Worm (Caenorhabditis elegans) whole organism, mixed stage, embryonic: ENCODE data around the gene B0554.7.

Experiments
- M03D4.4 ChIP-seq: sonication (generic microtip); optimal IDR thresholded peaks from 2 replicates; lab custom pipeline; 2017; ENCODE audit warnings: mild to moderate bottlenecking, missing genetic modification characterization, missing compliant biosample characterization
- bed-3 ChIP-seq: fragments of 200-800 bp; sonication (Bioruptor generic); optimal IDR thresholded peaks from 3 replicates; lab custom pipeline; 2018; ENCODE audit warnings: mild to moderate bottlenecking, missing genetic modification characterization, moderate library complexity, missing compliant biosample characterization
- blmp-1 ChIP-seq: fragments of 150-350 bp; optimal IDR thresholded peaks from 2 replicates; lab custom pipeline; 2014; ENCODE audit warnings: missing biosample characterization, missing genetic modification characterization
- ceh-39 ChIP-seq: fragments of 150-350 bp; optimal IDR thresholded peaks from 2 replicates; lab custom pipeline; 2014; ENCODE audit warnings: missing biosample characterization, missing genetic modification characterization
- ceh-43 ChIP-seq: fragments of 200-800 bp; sonication (Bioruptor generic); optimal IDR thresholded peaks from 2 replicates; lab custom pipeline; 2018; ENCODE audit warnings: mild to moderate bottlenecking, missing genetic modification characterization, moderate library complexity, missing compliant biosample characterization
- ceh-83 ChIP-seq: fragments of 200-800 bp; sonication (Bioruptor generic); optimal IDR thresholded peaks from 2 replicates; lab custom pipeline; 2018; ENCODE audit warnings: mild to moderate bottlenecking, missing genetic modification characterization, missing compliant biosample characterization
- ces-1 ChIP-seq: fragments of 150-350 bp; optimal IDR thresholded peaks from 2 replicates; lab custom pipeline; 2014; ENCODE audit warnings: missing biosample characterization, missing genetic modification reagents, missing genetic modification characterization
- cnd-1 ChIP-seq: fragments of 200-800 bp; sonication (Bioruptor generic); optimal IDR thresholded peaks from 2 replicates; lab custom pipeline; 2018; ENCODE audit warnings: mild to moderate bottlenecking, missing genetic modification characterization, missing compliant biosample characterization
- drap-1 ChIP-seq: fragments of 200-800 bp; sonication (Bioruptor generic); optimal IDR thresholded peaks from 3 replicates; lab custom pipeline; 2018; ENCODE audit warnings: mild to moderate bottlenecking, missing genetic modification characterization, missing compliant biosample characterization
- elt-1 ChIP-seq: sonication (generic microtip); optimal IDR thresholded peaks from 2 replicates; lab custom pipeline; 2017; ENCODE audit warnings: missing genetic modification characterization, mild to moderate bottlenecking, missing compliant biosample characterization, antibody characterized with exemption, moderate library complexity, borderline replicate concordance; ENCODE audit not compliant: insufficient read depth
- flh-1 ChIP-seq: fragments of 200-800 bp; sonication (Bioruptor generic); optimal IDR thresholded peaks from 2 replicates; lab custom pipeline; 2018; ENCODE audit warnings: mild to moderate bottlenecking, missing genetic modification characterization, moderate library complexity, missing compliant biosample characterization
- ham-2 ChIP-seq: fragments of 200-800 bp; sonication (Bioruptor generic); optimal IDR thresholded peaks from 2 replicates; lab custom pipeline; 2018; ENCODE audit warnings: mild to moderate bottlenecking, missing genetic modification characterization, missing compliant biosample characterization
- hlh-1 ChIP-seq: fragments of 150-350 bp; optimal IDR thresholded peaks from 2 replicates; lab custom pipeline; 2014; ENCODE audit warnings: missing biosample characterization, missing genetic modification reagents, missing genetic modification characterization
- lin-13 ChIP-seq: fragments of 150-350 bp; optimal IDR thresholded peaks from 2 replicates; lab custom pipeline; 2014; ENCODE audit warnings: missing biosample characterization, missing genetic modification characterization
- lin-32 ChIP-seq: fragments of 200-800 bp; sonication (Bioruptor generic); optimal IDR thresholded peaks from 2 replicates; lab custom pipeline; 2018; ENCODE audit warnings: mild to moderate bottlenecking, missing genetic modification characterization, missing compliant biosample characterization
- mab-5 ChIP-seq: fragments of 150-350 bp; optimal IDR thresholded peaks from 2 replicates; lab custom pipeline; 2014; ENCODE audit warnings: missing biosample characterization, missing genetic modification characterization
- mep-1 ChIP-seq: fragments of 150-350 bp; optimal IDR thresholded peaks from 2 replicates; lab custom pipeline; 2017; ENCODE audit warnings: missing biosample characterization, missing genetic modification reagents, missing genetic modification characterization, inconsistent platforms
- mls-2 ChIP-seq: sonication (generic microtip); optimal IDR thresholded peaks from 2 replicates; lab custom pipeline; 2016; ENCODE audit warnings: mild to moderate bottlenecking, missing genetic modification characterization, moderate library complexity, missing compliant biosample characterization
- nhr-12 ChIP-seq: fragments of 150-350 bp; optimal IDR thresholded peaks from 2 replicates; lab custom pipeline; 2014; ENCODE audit warnings: missing biosample characterization, missing genetic modification characterization
- nhr-2 ChIP-seq: fragments of 150-350 bp; optimal IDR thresholded peaks from 2 replicates; lab custom pipeline; 2014; ENCODE audit warnings: missing biosample characterization, missing genetic modification characterization
- nhr-237 ChIP-seq: fragments of 150-350 bp; optimal IDR thresholded peaks from 2 replicates; lab custom pipeline; 2014; ENCODE audit warnings: missing biosample characterization, missing genetic modification characterization
- nhr-28 ChIP-seq: fragments of 150-350 bp; optimal IDR thresholded peaks from 2 replicates; lab custom pipeline; 2014; ENCODE audit warnings: missing biosample characterization, missing genetic modification characterization
- nhr-76 ChIP-seq: sonication (generic microtip); optimal IDR thresholded peaks from 2 replicates; lab custom pipeline; 2017; ENCODE audit warnings: missing biosample characterization, missing genetic modification characterization
- pha-4 ChIP-seq: fragments of 150-350 bp; optimal IDR thresholded peaks from 2 replicates; lab custom pipeline; 2018; ENCODE audit warnings: missing biosample characterization, missing genetic modification reagents, missing genetic modification characterization
- sem-2 ChIP-seq: fragments of 200-800 bp; sonication (Bioruptor generic); optimal IDR thresholded peaks from 2 replicates; lab custom pipeline; 2018; ENCODE audit warnings: mild to moderate bottlenecking, missing genetic modification characterization, missing compliant biosample characterization
- snpc-4 ChIP-seq: fragments of 150-350 bp; optimal IDR thresholded peaks from 2 replicates; lab custom pipeline; 2014; ENCODE audit warnings: missing biosample characterization, missing genetic modification characterization
- sptf-1 ChIP-seq: sonication (generic microtip); optimal IDR thresholded peaks from 2 replicates; lab custom pipeline; 2017; ENCODE audit warnings: mild to moderate bottlenecking, missing genetic modification characterization, moderate library complexity, missing compliant biosample characterization
- tbx-8 ChIP-seq: fragments of 200-800 bp; sonication (Bioruptor generic); optimal IDR thresholded peaks from 2 replicates; lab custom pipeline; 2018; ENCODE audit warnings: mild to moderate bottlenecking, missing genetic modification characterization, moderate library complexity, missing compliant biosample characterization
- unc-120 ChIP-seq: sonication (generic microtip); optimal IDR thresholded peaks from 2 replicates; lab custom pipeline; 2017; ENCODE audit warnings: missing genetic modification characterization, missing compliant biosample characterization; ENCODE audit not compliant: poor library complexity, severe bottlenecking
- unc-39 ChIP-seq: fragments of 150-350 bp; optimal IDR thresholded peaks from 2 replicates; lab custom pipeline; 2014; ENCODE audit warnings: missing biosample characterization, missing genetic modification characterization
- unc-62 ChIP-seq: fragments of 150-350 bp; optimal IDR thresholded peaks from 2 replicates; lab custom pipeline; 2014; ENCODE audit warnings: missing biosample characterization, missing genetic modification reagents, missing genetic modification characterization
- ztf-11 ChIP-seq: fragments of 150-350 bp; optimal IDR thresholded peaks from 2 replicates; lab custom pipeline; 2014; ENCODE audit warnings: missing biosample characterization, missing genetic modification characterization

The B0554.7 gene

DNA sequence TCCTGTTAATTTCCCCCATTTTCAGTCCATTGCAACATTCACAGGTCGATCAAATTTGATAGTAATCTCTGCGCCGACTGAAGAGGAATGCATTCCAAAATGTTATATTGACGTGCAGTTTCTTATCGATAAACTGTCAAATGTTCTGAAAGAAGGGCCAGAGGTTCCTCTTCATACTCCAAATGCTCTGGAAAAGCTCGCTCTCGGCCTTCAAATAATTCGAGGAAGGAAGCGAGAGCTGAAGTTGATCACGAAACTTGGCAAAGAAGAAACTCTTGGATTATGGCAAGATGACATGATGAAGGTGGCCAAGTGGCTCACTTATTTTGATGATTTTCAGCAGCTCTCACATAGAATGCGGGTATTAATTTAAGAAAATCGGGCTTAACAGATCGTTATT, 38.2 kb upstream of the B0554.7 start:
- no peak for TF ChIP-seq ztf-11 (tag; lab: Kevin White, UChicago)
- no peak for TF ChIP-seq ceh-39 (tag; lab: Kevin White, UChicago)
- TF ChIP-seq, all 35 proteins: peak for 0

DNA sequence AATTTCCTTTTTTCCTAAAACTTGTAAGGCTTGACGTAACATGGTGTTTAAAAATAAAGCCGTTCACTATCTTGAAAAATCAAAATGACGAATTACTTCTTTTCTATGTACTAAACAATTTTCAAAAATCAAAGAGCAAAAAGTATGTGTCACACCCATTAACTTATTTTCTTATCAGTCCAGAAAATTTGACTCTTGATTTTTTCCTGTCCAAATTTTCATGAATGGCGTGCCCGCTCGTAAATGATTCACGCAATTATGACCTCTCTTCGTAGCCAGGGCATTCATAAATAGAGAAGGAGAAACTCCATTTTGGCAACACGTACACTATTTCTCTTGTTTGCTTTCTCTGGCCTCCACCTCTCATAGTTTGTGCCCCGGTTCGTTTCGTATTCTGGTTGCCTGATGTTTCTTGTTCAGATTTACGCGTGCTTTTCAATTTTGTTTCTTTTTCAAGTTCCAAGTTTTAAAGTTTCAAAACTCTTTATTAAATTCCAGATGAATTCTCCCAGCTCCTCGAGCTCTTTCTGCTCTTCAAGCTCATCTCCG, 36.9 kb upstream of the B0554.7 start, which contains the start of gene nhr-55:
TSS of gene nhr-55 (plus strand) at position 499 of the 549 bp plus-strand sequence.
- TF ChIP-seq tbx-8 (GFP tag; lab: Kevin White, UChicago) = no peak
- TF ChIP-seq lin-13 (tag; lab: Kevin White, UChicago) = no peak
- no peak for TF ChIP-seq flh-1 (GFP tag; lab: Kevin White, UChicago)
- no peak for TF ChIP-seq blmp-1
- TF ChIP-seq, all 35 proteins: peak for 0

- TF ChIP-seq unc-120 (tag; lab: Kevin White, UChicago) = no peak
- TF ChIP-seq sem-2 (GFP tag; lab: Kevin White, UChicago) = no peak
- no peak for TF ChIP-seq unc-39 (tag; lab: Kevin White, UChicago)
- no peak for TF ChIP-seq nhr-237 (tag; lab: Kevin White, UChicago)
- no peak for TF ChIP-seq ceh-83
- no peak for TF ChIP-seq elt-1 (tag; lab: Kevin White, UChicago)
- TF ChIP-seq mls-2 = no peak
- TF ChIP-seq ces-1 (GFP tag; lab: Kevin White, UChicago) = no peak
- TF ChIP-seq bed-3 (GFP tag; lab: Kevin White, UChicago) = no peak
- no peak for TF ChIP-seq ham-2 (GFP tag; lab: Kevin White, UChicago)
- TF ChIP-seq tbx-8 (GFP tag; lab: Kevin White, UChicago) = no peak
- no peak for TF ChIP-seq mab-5 (tag; lab: Kevin White, UChicago)
Measured at ce11 chrV:474516-474915, 33.7 kb upstream of the B0554.7 start, which contains the start of gene nhr-99. Gene nhr-99, plus strand, starts transcription at chrV:474778.

DNA sequence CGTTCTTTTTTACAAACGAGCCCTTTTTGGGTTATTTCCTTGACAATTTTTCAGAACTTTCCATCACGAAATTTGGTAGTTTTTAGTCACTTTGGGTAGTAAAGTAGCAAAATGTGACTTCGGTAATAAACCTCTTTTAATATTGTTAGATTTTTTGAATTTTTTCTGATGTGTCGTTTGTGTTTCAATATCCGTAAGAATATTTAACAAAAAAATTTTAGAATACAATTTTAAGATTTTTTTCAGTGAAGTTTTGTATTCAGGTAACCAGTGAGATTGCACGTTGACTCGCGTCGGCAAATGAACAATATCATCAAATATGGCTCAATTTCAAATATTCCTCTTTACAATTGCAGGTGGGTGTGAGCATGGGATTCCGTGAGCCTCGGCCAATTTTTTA, 31.8 kb upstream of the B0554.7 start, which contains the start of gene srt-31:
TSS of gene srt-31 (plus strand) at position 301 of the 400 bp plus-strand sequence.
- TF ChIP-seq lin-32 (GFP tag; lab: Kevin White, UChicago) (no peak), nhr-12 (tag; lab: Kevin White, UChicago) (no peak), unc-120 (tag; lab: Kevin White, UChicago) (no peak), mab-5 (tag; lab: Kevin White, UChicago) (no peak), M03D4.4 (tag; lab: Kevin White, UChicago) (no peak), elt-1 (tag; lab: Kevin White, UChicago) (no peak), sem-2 (GFP tag; lab: Kevin White, UChicago) (no peak), hlh-1 (no peak), unc-39 (tag; lab: Kevin White, UChicago) (no peak), mls-2 (no peak), snpc-4 (tag; lab: Kevin White, UChicago) (no peak), ceh-39 (tag; lab: Kevin White, UChicago) (no peak), pha-4 (tag; lab: Kevin White, UChicago) (no peak)

ce11 chrV:468460-468859, 27.6 kb upstream of the B0554.7 start, which contains the start of gene srbc-57:
Gene srbc-57, minus strand, starts transcription at chrV:468560.
- TF ChIP-seq unc-62 (GFP tag; lab: Kevin White, UChicago) (no peak), mep-1 (tag; lab: Kevin White, UChicago) (no peak), elt-1 (tag; lab: Kevin White, UChicago) (no peak), blmp-1 (no peak), sptf-1 (tag; lab: Kevin White, UChicago) (no peak), mls-2 (no peak), snpc-4 (tag; lab: Kevin White, UChicago) (no peak), drap-1 (GFP tag; lab: Kevin White, UChicago) (no peak)
- TF ChIP-seq, all 35 proteins: peak for 0

ce11 chrV:467507-467906, 26.7 kb upstream of the B0554.7 start:
- no peak for TF ChIP-seq nhr-76
- TF ChIP-seq mab-5 (tag; lab: Kevin White, UChicago) = no peak
- TF ChIP-seq nhr-28 (tag; lab: Kevin White, UChicago) = no peak
- TF ChIP-seq ceh-43 (GFP tag; lab: Kevin White, UChicago) = no peak
- no peak for TF ChIP-seq ztf-11 (tag; lab: Kevin White, UChicago)
- no peak for TF ChIP-seq ham-2 (GFP tag; lab: Kevin White, UChicago)
- no peak for TF ChIP-seq mep-1 (tag; lab: Kevin White, UChicago)
- TF ChIP-seq unc-39 (tag; lab: Kevin White, UChicago) = no peak
- no peak for TF ChIP-seq ceh-83
- TF ChIP-seq bed-3 (GFP tag; lab: Kevin White, UChicago) = no peak
- TF ChIP-seq unc-62 (GFP tag; lab: Kevin White, UChicago) = no peak
- no peak for TF ChIP-seq drap-1 (GFP tag; lab: Kevin White, UChicago)
- no peak for TF ChIP-seq nhr-2 (tag; lab: Kevin White, UChicago)
- no peak for TF ChIP-seq hlh-1
- TF ChIP-seq flh-1 (GFP tag; lab: Kevin White, UChicago) = no peak
- TF ChIP-seq tbx-8 (GFP tag; lab: Kevin White, UChicago) = no peak
- TF ChIP-seq cnd-1 (tag; lab: Kevin White, UChicago) = no peak
- TF ChIP-seq snpc-4 (tag; lab: Kevin White, UChicago) = no peak
- no peak for TF ChIP-seq pha-4 (tag; lab: Kevin White, UChicago)
- TF ChIP-seq, all 35 proteins: peak for 0
